Worm (Caenorhabditis elegans) whole organism, early embryonic: Measurements from ENCODE around the gene C09G9.5.

Experiments
- B0310.2 ChIP-seq: sonication (generic microtip); optimal IDR thresholded peaks from 2 replicates; lab custom pipeline; 2016; ENCODE audit warnings: mild to moderate bottlenecking, missing genetic modification characterization, missing compliant biosample characterization
- aly-1 ChIP-seq: sonication (generic microtip); optimal IDR thresholded peaks from 2 replicates; lab custom pipeline; 2016; ENCODE audit warnings: missing genetic modification characterization, missing compliant biosample characterization
- ama-1 ChIP-seq: fragments of 150-350 bp; optimal IDR thresholded peaks from 2 replicates; lab custom pipeline; 2014
- ceh-36 ChIP-seq: sonication (generic microtip); optimal IDR thresholded peaks from 2 replicates; lab custom pipeline; 2016; ENCODE audit warnings: missing genetic modification characterization, inconsistent platforms, missing compliant biosample characterization
- flt-1 ChIP-seq: fragments of 200-800 bp; sonication (Bioruptor generic); IDR thresholded peaks from 2 replicates; pipeline ENCODE4 v1.3.6; 2022; ENCODE audit warnings: missing genetic modification characterization, missing compliant biosample characterization
- hmbx-1 ChIP-seq: sonication (generic microtip); optimal IDR thresholded peaks from 2 replicates; lab custom pipeline; 2016; ENCODE audit warnings: mild to moderate bottlenecking, missing genetic modification characterization, missing compliant biosample characterization
- hmg-4 ChIP-seq: fragments of 200-800 bp; sonication (Bioruptor generic); optimal IDR thresholded peaks from 2 replicates; lab custom pipeline; 2018; ENCODE audit warnings: mild to moderate bottlenecking, missing genetic modification characterization, missing compliant biosample characterization
- hnd-1 ChIP-seq: sonication (generic microtip); optimal IDR thresholded peaks from 2 replicates; lab custom pipeline; 2016; ENCODE audit warnings: missing genetic modification characterization, missing compliant biosample characterization
- pes-1 ChIP-seq: fragments of 200-800 bp; sonication (Bioruptor generic); IDR thresholded peaks from 2 replicates; pipeline ENCODE4 v1.3.6; 2022; ENCODE audit warnings: missing genetic modification reagents, missing genetic modification characterization, missing compliant biosample characterization
- scrt-1 ChIP-seq: fragments of 200-800 bp; sonication (Bioruptor generic); IDR thresholded peaks from 2 replicates; pipeline ENCODE4 v1.3.6; 2022; ENCODE audit warnings: missing genetic modification characterization, missing compliant biosample characterization
- tbx-37 ChIP-seq: fragments of 200-800 bp; sonication (Bioruptor generic); conservative IDR thresholded peaks from 2 replicates; pipeline ENCODE4 v1.3.6; 2022; ENCODE audit warnings: missing genetic modification reagents, missing genetic modification characterization, missing compliant biosample characterization
- tra-4 ChIP-seq: sonication (generic microtip); optimal IDR thresholded peaks from 2 replicates; lab custom pipeline; 2017; ENCODE audit warnings: missing genetic modification characterization, missing compliant biosample characterization

DNA sequence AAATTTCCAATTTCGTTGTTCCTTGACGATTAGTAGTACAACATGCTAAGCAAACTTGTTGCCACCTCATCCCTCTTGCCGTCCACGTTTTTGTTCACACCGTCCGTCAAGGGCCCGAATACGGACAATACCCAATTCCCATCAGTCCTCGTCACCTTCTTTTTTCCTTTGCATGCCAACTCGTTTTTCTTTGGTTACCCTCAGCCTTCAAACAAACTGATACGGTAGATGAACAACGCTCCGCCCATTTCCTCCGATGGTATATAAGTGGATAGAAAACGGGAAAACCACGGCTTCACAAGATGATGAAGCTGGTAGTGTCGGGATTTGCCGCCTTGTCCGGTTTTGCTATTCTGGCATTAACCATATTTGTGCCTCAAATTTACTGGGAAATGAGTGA is 38.4 kb upstream of the C09G9.5 start, which contains the start of gene col-118:
- TF ChIP-seq hmbx-1 (tag; lab: Kevin White, UChicago) (no peak), aly-1 (tag; lab: Kevin White, UChicago) (no peak), B0310.2 (tag; lab: Kevin White, UChicago) (no peak), hmg-4 (GFP tag; lab: Kevin White, UChicago) (no peak), tbx-37 (GFP tag; lab: Robert Waterston, UW) (no peak), flt-1 (GFP tag; lab: Robert Waterston, UW) (no peak), pes-1 (no peak), hnd-1 (tag; lab: Kevin White, UChicago) (no peak), ama-1 (lab: Kevin White, UChicago) (no peak), tra-4 (tag; lab: Kevin White, UChicago) (no peak), ceh-36 (tag; lab: Kevin White, UChicago) (no peak), scrt-1 (GFP tag; lab: Robert Waterston, UW) (no peak)
